Fruit fly (Drosophila melanogaster): ENCODE measurements around the gene CG43354.

DNA sequence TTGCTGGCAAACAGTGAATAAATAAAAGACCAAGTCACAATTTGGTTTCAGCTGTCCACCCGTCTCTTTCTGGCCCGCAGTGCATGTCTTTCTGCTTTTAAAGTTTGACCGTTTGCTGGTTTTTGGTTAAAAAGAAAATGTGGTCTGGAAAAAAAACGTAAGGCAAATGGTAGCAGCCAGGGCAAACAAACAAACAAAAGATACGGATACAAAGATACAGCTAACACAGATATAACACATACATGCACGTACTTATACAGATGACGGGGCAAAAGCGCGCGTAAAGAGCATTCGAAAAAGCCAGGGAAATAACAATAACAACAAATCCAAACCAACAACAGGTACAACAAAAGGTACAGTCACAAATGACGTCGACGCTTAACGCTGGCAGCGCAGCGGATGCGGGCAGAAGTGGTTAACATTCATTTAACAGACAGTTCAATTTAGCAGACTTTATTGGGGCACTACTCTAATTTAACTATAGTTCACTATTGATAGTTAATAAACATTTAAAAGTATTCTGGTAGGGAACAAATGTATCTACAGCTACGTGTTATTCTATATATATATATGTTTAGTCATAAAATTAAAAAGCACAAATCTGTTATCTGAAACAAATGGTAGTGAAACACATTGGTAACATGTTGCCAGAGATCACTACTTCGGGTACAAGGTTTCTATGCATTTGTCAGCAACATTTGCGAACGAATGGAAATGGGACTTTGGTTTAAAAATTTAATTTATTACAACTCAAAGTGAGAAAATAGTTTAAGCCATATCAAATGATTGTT lies 4.9 kb upstream of the CG43354 start:
- TF ChIP-seq CG8478 (optimal IDR thresholded peaks at IDR 0.05): no peak
- no peak for TF ChIP-seq CTCF (optimal IDR thresholded peaks at IDR 0.05)
